Fruit fly (Drosophila melanogaster) whole organism, embryonic: Measurements from ENCODE around the gene CG11999.

ENCODE experiments used
- B-H1 ChIP-seq: fragments of 200-800 bp; sonication (Bioruptor generic); IDR thresholded peaks from 3 replicates; pipeline ENCODE4 v1.3.6; 2022; ENCODE audit warnings: missing biosample characterization, missing genetic modification characterization
- CG10274 ChIP-seq: fragments of 200-800 bp; sonication (Bioruptor generic); optimal IDR thresholded peaks from 3 replicates; lab custom pipeline; 2017; ENCODE audit warnings: missing biosample characterization, mild to moderate bottlenecking, missing genetic modification characterization
- CG10565 ChIP-seq: fragments of 200-800 bp; sonication (Bioruptor generic); optimal IDR thresholded peaks from 3 replicates; lab custom pipeline; 2016; ENCODE audit warnings: missing biosample characterization, mild to moderate bottlenecking, missing genetic modification characterization
- CG11456 ChIP-seq: fragments of 200-800 bp; sonication (Bioruptor generic); IDR thresholded peaks from 3 replicates; pipeline ENCODE4 v1.3.6; 2022; ENCODE audit warnings: missing biosample characterization, missing genetic modification characterization
- CG11695 ChIP-seq: fragments of 200-800 bp; sonication (Bioruptor generic); IDR thresholded peaks from 3 replicates; pipeline ENCODE4 v1.3.6; 2022; ENCODE audit warnings: missing biosample characterization, missing genetic modification characterization
- CG11723 ChIP-seq: fragments of 200-800 bp; sonication (Bioruptor generic); optimal IDR thresholded peaks from 2 replicates; lab custom pipeline; 2017; ENCODE audit warnings: missing biosample characterization, mild to moderate bottlenecking, missing genetic modification characterization
- CG12104 ChIP-seq: fragments of 200-800 bp; sonication (Bioruptor generic); optimal IDR thresholded peaks from 3 replicates; lab custom pipeline; 2016; ENCODE audit warnings: missing biosample characterization, missing genetic modification characterization
- CG12391 ChIP-seq: fragments of 200-800 bp; sonication (Bioruptor generic); optimal IDR thresholded peaks from 3 replicates; lab custom pipeline; 2018; ENCODE audit warnings: missing biosample characterization, mild to moderate bottlenecking, missing genetic modification characterization, moderate library complexity
- CG14014 ChIP-seq: fragments of 200-800 bp; sonication (Bioruptor generic); IDR thresholded peaks from 2 replicates; pipeline ENCODE4 v1.3.6; 2022; ENCODE audit warnings: missing biosample characterization, missing genetic modification characterization
- CG16779 ChIP-seq: fragments of 200-800 bp; sonication (Bioruptor generic); IDR thresholded peaks from 2 replicates; pipeline ENCODE4 v1.3.6; 2022; ENCODE audit warnings: missing biosample characterization, missing genetic modification characterization
- CG17612 ChIP-seq: fragments of 200-800 bp; sonication (Bioruptor generic); IDR thresholded peaks from 2 replicates; pipeline ENCODE4 v1.3.6; 2022; ENCODE audit warnings: missing biosample characterization, missing genetic modification characterization
- CG17829 ChIP-seq: fragments of 200-800 bp; optimal IDR thresholded peaks from 2 replicates; lab custom pipeline; 2019; ENCODE audit warnings: missing biosample characterization, mild to moderate bottlenecking, missing genetic modification characterization, moderate library complexity
- CG30403 ChIP-seq: fragments of 200-800 bp; sonication (Bioruptor generic); optimal IDR thresholded peaks from 3 replicates; lab custom pipeline; 2016; ENCODE audit warnings: missing biosample characterization, missing genetic modification characterization
- CG3281 ChIP-seq: fragments of 200-800 bp; sonication (Bioruptor generic); optimal IDR thresholded peaks from 3 replicates; lab custom pipeline; 2017; ENCODE audit warnings: missing biosample characterization, mild to moderate bottlenecking, missing genetic modification characterization
- CG33213 ChIP-seq: fragments of 200-800 bp; sonication (Bioruptor generic); optimal IDR thresholded peaks from 3 replicates; lab custom pipeline; 2016; ENCODE audit warnings: missing biosample characterization, missing genetic modification characterization
- CG3995 ChIP-seq: fragments of 200-800 bp; sonication (Bioruptor generic); optimal IDR thresholded peaks from 3 replicates; lab custom pipeline; 2016; ENCODE audit warnings: missing biosample characterization, missing genetic modification characterization
- CG43689 ChIP-seq: fragments of 200-800 bp; sonication (Bioruptor generic); IDR thresholded peaks from 2 replicates; pipeline ENCODE4 v1.3.6; 2022; ENCODE audit warnings: missing biosample characterization, missing genetic modification characterization
- CG5245 ChIP-seq: fragments of 200-800 bp; sonication (Bioruptor generic); optimal IDR thresholded peaks from 3 replicates; lab custom pipeline; 2016; ENCODE audit warnings: missing biosample characterization, missing genetic modification characterization
- CG6654 ChIP-seq: fragments of 200-800 bp; sonication (Bioruptor generic); optimal IDR thresholded peaks from 2 replicates; lab custom pipeline; 2017; ENCODE audit warnings: missing biosample characterization, mild to moderate bottlenecking, missing genetic modification characterization
- CG6683 ChIP-seq: fragments of 200-800 bp; sonication (Bioruptor generic); optimal IDR thresholded peaks from 2 replicates; lab custom pipeline; 2017; ENCODE audit warnings: missing biosample characterization, mild to moderate bottlenecking, missing genetic modification characterization, missing genetic modification reagents
- CG6791 ChIP-seq: fragments of 200-800 bp; sonication (Bioruptor generic); IDR thresholded peaks from 3 replicates; pipeline ENCODE4 v1.3.6; 2022; ENCODE audit warnings: missing biosample characterization, missing genetic modification characterization; ENCODE audit not compliant: partially characterized antibody
- CG6813 ChIP-seq: fragments of 200-800 bp; sonication (Bioruptor generic); optimal IDR thresholded peaks from 2 replicates; lab custom pipeline; 2017; ENCODE audit warnings: missing biosample characterization, missing genetic modification characterization, mild to moderate bottlenecking, moderate library complexity, missing genetic modification reagents
- CG7372 ChIP-seq: fragments of 200-800 bp; sonication (Bioruptor generic); IDR thresholded peaks from 2 replicates; pipeline ENCODE4 v1.3.6; 2022; ENCODE audit warnings: missing biosample characterization, missing genetic modification characterization
- CG8765 ChIP-seq: fragments of 200-800 bp; sonication (Bioruptor generic); IDR thresholded peaks from 2 replicates; pipeline ENCODE4 v1.3.6; 2022; ENCODE audit warnings: missing biosample characterization, missing genetic modification characterization
- CG9609 ChIP-seq: fragments of 200-800 bp; sonication (Bioruptor generic); optimal IDR thresholded peaks from 3 replicates; lab custom pipeline; 2016; ENCODE audit warnings: missing biosample characterization, missing genetic modification characterization
- CG9797 ChIP-seq: fragments of 200-800 bp; sonication (Bioruptor generic); optimal IDR thresholded peaks from 3 replicates; lab custom pipeline; 2018; ENCODE audit warnings: missing biosample characterization, mild to moderate bottlenecking, missing genetic modification characterization
- Dad ChIP-seq: fragments of 200-800 bp; sonication (Bioruptor generic); optimal IDR thresholded peaks from 3 replicates; lab custom pipeline; 2016; ENCODE audit warnings: missing biosample characterization, missing genetic modification characterization
- Deaf1 ChIP-seq: fragments of 200-800 bp; optimal IDR thresholded peaks from 3 replicates; lab custom pipeline; 2019; ENCODE audit warnings: missing biosample characterization, mild to moderate bottlenecking, missing genetic modification characterization, moderate library complexity
- Elba2 ChIP-seq: fragments of 200-800 bp; sonication (Bioruptor generic); optimal IDR thresholded peaks from 3 replicates; lab custom pipeline; 2016; ENCODE audit warnings: missing biosample characterization, missing genetic modification characterization
- Fer2 ChIP-seq: fragments of 200-800 bp; sonication (Bioruptor generic); optimal IDR thresholded peaks from 2 replicates; lab custom pipeline; 2018; ENCODE audit warnings: missing biosample characterization, mild to moderate bottlenecking, missing genetic modification characterization, moderate library complexity
- Fer3 ChIP-seq: fragments of 200-800 bp; sonication (Bioruptor generic); optimal IDR thresholded peaks from 2 replicates; lab custom pipeline; 2018; ENCODE audit warnings: missing biosample characterization, mild to moderate bottlenecking, missing genetic modification characterization, moderate library complexity
- Hr51 ChIP-seq, 2 experiments: fragments of 200-800 bp; sonication (Bioruptor generic); optimal IDR thresholded peaks; 2 replicates in 1 of 2; 3 replicates in 1 of 2; lab custom pipeline; 2016 to 2018; ENCODE audit warnings: missing biosample characterization in 2 of 2, missing genetic modification characterization in 2 of 2, mild to moderate bottlenecking in 1 of 2, moderate library complexity in 1 of 2
- Lim3 ChIP-seq: fragments of 200-800 bp; sonication (Bioruptor generic); IDR thresholded peaks from 2 replicates; pipeline ENCODE4 v1.3.6; 2022; ENCODE audit warnings: missing biosample characterization, missing genetic modification characterization
- Med ChIP-seq: fragments of 200-800 bp; sonication (Bioruptor generic); peaks from one replicate; lab custom pipeline; 2016; ENCODE audit warnings: missing biosample characterization, missing genetic modification characterization, mild to moderate bottlenecking, inconsistent platforms, moderate library complexity
- NC2α ChIP-seq: fragments of 200-800 bp; sonication (Bioruptor generic); optimal IDR thresholded peaks from 2 replicates; lab custom pipeline; 2016; ENCODE audit warnings: missing biosample characterization, missing genetic modification characterization
- NfI ChIP-seq: fragments of 200-800 bp; sonication (Bioruptor generic); optimal IDR thresholded peaks from 3 replicates; lab custom pipeline; 2018; ENCODE audit warnings: missing biosample characterization, mild to moderate bottlenecking, missing genetic modification characterization, moderate library complexity
- Trl ChIP-seq, 3 experiments: fragments of >200 bp in 2 of 3; fragments of 200-800 bp in 1 of 3; sonication (Bioruptor generic) in 1 of 3; optimal IDR thresholded peaks; 2 replicates in 1 of 3; 3 replicates in 2 of 3; lab custom pipeline; 2016 to 2017; ENCODE audit warnings: missing biosample characterization in 1 of 3, missing genetic modification characterization in 1 of 3
- Usf ChIP-seq: fragments of 200-800 bp; sonication (Bioruptor generic); optimal IDR thresholded peaks from 2 replicates; lab custom pipeline; 2017; ENCODE audit warnings: missing genotype, missing biosample characterization, missing genetic modification characterization
- ara ChIP-seq: fragments of 200-800 bp; sonication (Bioruptor generic); IDR thresholded peaks from 2 replicates; pipeline ENCODE4 v1.3.6; 2022; ENCODE audit warnings: missing biosample characterization, missing genetic modification characterization
- btn ChIP-seq: fragments of 200-800 bp; sonication (Bioruptor generic); optimal IDR thresholded peaks from 2 replicates; lab custom pipeline; 2016; ENCODE audit warnings: missing biosample characterization, missing genetic modification characterization
- cad ChIP-seq: fragments of >200 bp; optimal IDR thresholded peaks from 2 replicates; lab custom pipeline; 2017; ENCODE audit warnings: missing biosample characterization, missing genetic modification characterization
- crp ChIP-seq, 2 experiments: fragments of 200-800 bp; sonication (Bioruptor generic); optimal IDR thresholded peaks; 2 replicates in 1 of 2; 3 replicates in 1 of 2; lab custom pipeline; 2017; ENCODE audit warnings: missing biosample characterization in 2 of 2, missing genetic modification characterization in 2 of 2, mild to moderate bottlenecking in 1 of 2, moderate library complexity in 1 of 2
- fd3F ChIP-seq: fragments of 200-800 bp; sonication (Bioruptor generic); optimal IDR thresholded peaks from 2 replicates; lab custom pipeline; 2018; ENCODE audit warnings: missing biosample characterization, mild to moderate bottlenecking, missing genetic modification characterization, moderate library complexity
- gt ChIP-seq: fragments of 200-800 bp; sonication (Bioruptor generic); IDR thresholded peaks from 2 replicates; pipeline ENCODE4 v1.3.6; 2022; ENCODE audit warnings: missing biosample characterization, missing genetic modification characterization
- hth ChIP-seq: fragments of >200 bp; optimal IDR thresholded peaks from 2 replicates; lab custom pipeline; 2017; ENCODE audit warnings: inconsistent platforms
- sd ChIP-seq: fragments of 200-800 bp; sonication (Bioruptor generic); optimal IDR thresholded peaks from 3 replicates; lab custom pipeline; 2018; ENCODE audit warnings: missing biosample characterization, mild to moderate bottlenecking, missing genetic modification characterization, moderate library complexity
- so ChIP-seq: fragments of 200-800 bp; sonication (Bioruptor generic); IDR thresholded peaks from 3 replicates; pipeline ENCODE4 v1.3.6; 2022; ENCODE audit warnings: missing biosample characterization, missing genetic modification characterization
- vvl ChIP-seq: fragments of 200-800 bp; sonication (Bioruptor generic); IDR thresholded peaks from 2 replicates; pipeline ENCODE4 v1.3.6; 2022; ENCODE audit warnings: missing biosample characterization, missing genetic modification characterization
- zen2 ChIP-seq: fragments of 200-800 bp; sonication (Bioruptor generic); IDR thresholded peaks from 3 replicates; pipeline ENCODE4 v1.3.6; 2022; ENCODE audit warnings: missing biosample characterization, missing genetic modification characterization; ENCODE audit not compliant: partially characterized antibody

CG11999 gene

DNA sequence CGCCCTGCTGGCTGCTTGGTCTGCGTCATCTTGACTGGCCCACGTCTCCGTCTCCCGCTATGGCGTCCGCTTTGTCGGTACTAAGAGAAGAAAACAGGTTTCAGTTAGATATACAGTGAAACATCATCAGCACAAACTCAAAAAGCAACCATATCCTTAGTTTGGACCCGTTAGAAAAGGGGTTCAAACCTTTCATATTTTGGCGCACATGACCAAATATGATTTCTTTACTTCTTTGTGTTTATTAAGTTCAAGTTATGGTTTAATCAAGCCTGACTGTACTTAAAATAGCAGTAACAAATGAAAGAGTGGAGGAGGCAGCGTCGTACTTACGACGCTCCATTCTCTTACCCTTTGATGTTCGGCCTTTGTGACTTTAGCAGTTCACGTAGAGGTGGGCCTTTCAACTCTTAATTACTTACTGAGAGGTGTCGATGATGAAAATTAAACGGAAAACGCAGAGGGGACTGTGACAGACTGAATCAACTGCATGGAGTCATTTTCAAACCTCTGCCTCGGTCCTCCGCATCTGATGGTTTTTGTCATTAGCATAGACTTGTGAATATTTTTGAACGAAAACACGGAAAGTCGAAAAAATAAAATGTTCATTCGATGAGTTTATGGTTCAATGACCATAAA is 7.3 kb upstream of the CG11999 start (continued):
- TF ChIP-seq Fer2 (tag; lab: Kevin White, UChicago): peak; percentile 39
- TF ChIP-seq CG11456 (GFP tag; lab: Robert Waterston, UW): peak; percentile 90
- TF ChIP-seq vvl: peak; percentile 92
- TF ChIP-seq CG7372 (GFP tag; lab: Robert Waterston, UW): peak; percentile 79
- TF ChIP-seq CG11695: peak; percentile 78
- TF ChIP-seq B-H1 (GFP tag; lab: Robert Waterston, UW): peak; percentile 83; the same call in 2 of the 3 replicates
- no peak for TF ChIP-seq CG10565 (GFP tag; lab: Kevin White, UChicago)
- peak; percentile 13 for TF ChIP-seq CG3995 (GFP tag; lab: Kevin White, UChicago)
- TF ChIP-seq CG16779 (GFP tag; lab: Robert Waterston, UW): peak; percentile 88
- TF ChIP-seq CG8765 (GFP tag; lab: Robert Waterston, UW): peak; percentile 64; the same call in 1 of the 2 replicates
- TF ChIP-seq CG5245: peak; percentile 79
- peak; percentile 40; the same call in 1 of the 2 replicates for TF ChIP-seq gt (GFP tag; lab: Robert Waterston, UW)
- TF ChIP-seq Elba2 (GFP tag; lab: Kevin White, UChicago): no peak
- peak in 1 of 2 experiments; percentile 27 for TF ChIP-seq crp (GFP tag; optimal IDR thresholded peaks at IDR 0.05; lab: Kevin White, UChicago)
- peak; percentile 88 for TF ChIP-seq CG14014 (GFP tag; lab: Robert Waterston, UW)
- no peak for TF ChIP-seq Deaf1
- peak; percentile 71 for TF ChIP-seq CG17829 (tag; lab: Kevin White, UChicago)
- TF ChIP-seq CG33213 (GFP tag; lab: Kevin White, UChicago): peak; percentile 69
- TF ChIP-seq CG9797 (GFP tag; lab: Kevin White, UChicago): no peak
- TF ChIP-seq cad (GFP tag; lab: Kevin White, UChicago): no peak
- peak; percentile 66 for TF ChIP-seq CG11723 (GFP tag; lab: Kevin White, UChicago)
- TF ChIP-seq CG12391 (tag; lab: Kevin White, UChicago): peak; percentile 82
- TF ChIP-seq CG12104 (GFP tag; lab: Kevin White, UChicago): peak; percentile 18
- peak; percentile 55 for TF ChIP-seq CG6654 (GFP tag; lab: Kevin White, UChicago)
- no peak for TF ChIP-seq zen2
- peak; percentile 60 for TF ChIP-seq btn (GFP tag; lab: Kevin White, UChicago)
- peak; percentile 61 for TF ChIP-seq sd
- TF ChIP-seq CG9609 (GFP tag; lab: Kevin White, UChicago): peak; percentile 70
- peak; percentile 78 for TF ChIP-seq Dad (GFP tag; lab: Kevin White, UChicago)
- peak; percentile 75; the same call in 1 of the 2 replicates for TF ChIP-seq ara (GFP tag; lab: Robert Waterston, UW)
- TF ChIP-seq CG10274 (GFP tag; lab: Kevin White, UChicago): peak; percentile 29
- peak; percentile 69 for TF ChIP-seq CG17612
- peak; percentile 83 for TF ChIP-seq Fer3 (tag; lab: Kevin White, UChicago)
- TF ChIP-seq NfI (GFP tag; lab: Kevin White, UChicago): peak; percentile 79
- TF ChIP-seq Hr51 (GFP tag; optimal IDR thresholded peaks at IDR 0.05; lab: Kevin White, UChicago): peak; percentile 63 to 84
- peak; percentile 76 for TF ChIP-seq CG43689 (GFP tag; lab: Robert Waterston, UW)
- no peak for TF ChIP-seq CG6791
- TF ChIP-seq Lim3: peak; percentile 52; the same call in 1 of the 2 replicates
- TF ChIP-seq CG30403: peak; percentile 81
- TF ChIP-seq Trl (optimal IDR thresholded peaks at IDR 0.05; lab: Kevin White, UChicago): no peak
- TF ChIP-seq Trl (GFP tag; optimal IDR thresholded peaks at IDR 0.05; lab: Kevin White, UChicago): peak; percentile 81
- no peak for TF ChIP-seq hth (lab: Kevin White, UChicago)
- peak; percentile 71 for TF ChIP-seq fd3F (GFP tag; lab: Kevin White, UChicago)
- peak; percentile 48 for TF ChIP-seq CG6683 (GFP tag; lab: Kevin White, UChicago)
- peak; percentile 98 for TF ChIP-seq Med
- TF ChIP-seq CG3281: peak; percentile 77
- peak; percentile 50 for TF ChIP-seq NC2α
- peak; percentile 81 for TF ChIP-seq CG6813 (GFP tag; lab: Kevin White, UChicago)
- peak; percentile 46 for TF ChIP-seq Usf (GFP tag; lab: Kevin White, UChicago)
- TF ChIP-seq so (GFP tag; lab: Robert Waterston, UW): peak; percentile 87; the same call in 2 of the 3 replicates
